Fruit fly (Drosophila melanogaster) Kc167 (cell line): ENCODE data around the gene Ranbp16.

ENCODE experiments used
- Myc ChIP-seq: fragments of >200 bp; optimal IDR thresholded peaks from 2 replicates; lab custom pipeline; 2017; ENCODE audit warnings: missing external identifiers
- h ChIP-seq: fragments of >200 bp; optimal IDR thresholded peaks from 3 replicates; lab custom pipeline; 2018; ENCODE audit warnings: missing external identifiers
- psq ChIP-seq: fragments of >200 bp; optimal IDR thresholded peaks from 2 replicates; lab custom pipeline; 2017; ENCODE audit warnings: missing external identifiers
- ttk ChIP-seq: sonication (Bioruptor generic); optimal IDR thresholded peaks from 2 replicates; lab custom pipeline; 2017; ENCODE audit warnings: missing external identifiers

dm6 chrX:15973157-15973774, 39.6 kb upstream of the Ranbp16 start, which contains the start of gene mmd:
- TF ChIP-seq Myc (lab: Kevin White, UChicago): no peak
- TF ChIP-seq ttk (lab: Kevin White, UChicago): no peak
- no peak for TF ChIP-seq h (lab: Kevin White, UChicago)
- TF ChIP-seq psq (lab: Kevin White, UChicago): no peak
